Fruit fly (Drosophila melanogaster) whole organism, pupa: ENCODE results near the gene CG6051.

Experiments
- CG10348 ChIP-seq: fragments of 200-800 bp; sonication (Bioruptor generic); IDR thresholded peaks from 2 replicates; pipeline ENCODE4 v1.3.6; 2022; ENCODE audit warnings: missing biosample characterization, missing genetic modification characterization
- CG12605 ChIP-seq: fragments of 200-800 bp; sonication (Bioruptor generic); IDR thresholded peaks from 2 replicates; pipeline ENCODE4 v1.3.6; 2022; ENCODE audit warnings: missing biosample characterization, missing genetic modification characterization
- CG13204 ChIP-seq: fragments of 200-800 bp; sonication (Bioruptor generic); optimal IDR thresholded peaks from 2 replicates; lab custom pipeline; 2018; ENCODE audit warnings: missing biosample characterization, mild to moderate bottlenecking, missing genetic modification characterization, moderate library complexity
- CG14655 ChIP-seq: fragments of 200-800 bp; sonication (Bioruptor generic); optimal IDR thresholded peaks from 3 replicates; lab custom pipeline; 2017; ENCODE audit warnings: mild to moderate bottlenecking, missing biosample characterization, missing genetic modification reagents, missing genetic modification characterization
- CG15710 ChIP-seq: fragments of 200-800 bp; sonication (Bioruptor generic); optimal IDR thresholded peaks from 2 replicates; lab custom pipeline; 2018; ENCODE audit warnings: missing biosample characterization, mild to moderate bottlenecking, missing genetic modification characterization, moderate library complexity
- CG17806 ChIP-seq: fragments of 200-800 bp; sonication (Bioruptor generic); optimal IDR thresholded peaks from 2 replicates; lab custom pipeline; 2018; ENCODE audit warnings: missing biosample characterization, mild to moderate bottlenecking, missing genetic modification characterization, moderate library complexity
- CG32121 ChIP-seq: fragments of 200-800 bp; sonication (Bioruptor generic); IDR thresholded peaks from 2 replicates; pipeline ENCODE4 v1.3.6; 2022; ENCODE audit warnings: missing biosample characterization, missing genetic modification characterization
- CG34367 ChIP-seq: fragments of 200-800 bp; sonication (Bioruptor generic); optimal IDR thresholded peaks from 2 replicates; lab custom pipeline; 2018; ENCODE audit warnings: missing biosample characterization, mild to moderate bottlenecking, missing genetic modification characterization
- CG4496 ChIP-seq: fragments of 200-800 bp; sonication (Bioruptor generic); IDR thresholded peaks from 3 replicates; pipeline ENCODE4 v1.3.6; 2022; ENCODE audit warnings: missing biosample characterization, missing genetic modification characterization
- CG8159 ChIP-seq: fragments of 200-800 bp; sonication (Bioruptor generic); optimal IDR thresholded peaks from 3 replicates; lab custom pipeline; 2018; ENCODE audit warnings: missing biosample characterization, mild to moderate bottlenecking, missing genetic modification characterization, moderate library complexity
- CG8301 ChIP-seq: fragments of 200-800 bp; sonication (Bioruptor generic); optimal IDR thresholded peaks from 2 replicates; lab custom pipeline; 2018; ENCODE audit warnings: missing biosample characterization, mild to moderate bottlenecking, missing genetic modification characterization
- CG9948 ChIP-seq: fragments of 200-800 bp; sonication (Bioruptor generic); optimal IDR thresholded peaks from 2 replicates; lab custom pipeline; 2018; ENCODE audit warnings: missing biosample characterization, mild to moderate bottlenecking, missing genetic modification characterization, moderate library complexity
- D1 ChIP-seq: fragments of 200-800 bp; sonication (Bioruptor generic); optimal IDR thresholded peaks from 2 replicates; lab custom pipeline; 2018; ENCODE audit warnings: missing biosample characterization, mild to moderate bottlenecking, missing genetic modification characterization, moderate library complexity
- EcR ChIP-seq: fragments of 200-800 bp; sonication (Bioruptor generic); optimal IDR thresholded peaks from 3 replicates; lab custom pipeline; 2019; ENCODE audit warnings: missing biosample characterization, missing genetic modification characterization, mild to moderate bottlenecking, moderate library complexity, missing genetic modification reagents
- Ets98B ChIP-seq: fragments of 200-800 bp; sonication (Bioruptor generic); IDR thresholded peaks from 2 replicates; pipeline ENCODE4 v1.3.6; 2022; ENCODE audit warnings: missing biosample characterization, missing genetic modification characterization
- Pif1A ChIP-seq: fragments of 200-800 bp; sonication (Bioruptor generic); optimal IDR thresholded peaks from 3 replicates; lab custom pipeline; 2016; ENCODE audit warnings: missing biosample characterization, missing genetic modification characterization
- Pif1B ChIP-seq: fragments of 200-800 bp; sonication (Bioruptor generic); optimal IDR thresholded peaks from 3 replicates; lab custom pipeline; 2016; ENCODE audit warnings: missing biosample characterization, missing genetic modification characterization
- Snoo ChIP-seq: fragments of 200-800 bp; sonication (Bioruptor generic); optimal IDR thresholded peaks from 3 replicates; lab custom pipeline; 2017; ENCODE audit warnings: missing biosample characterization, mild to moderate bottlenecking, missing genetic modification characterization, inconsistent platforms
- fd96Ca ChIP-seq: fragments of 200-800 bp; sonication (Bioruptor generic); IDR thresholded peaks from 3 replicates; pipeline ENCODE4 v1.3.6; 2022; ENCODE audit warnings: missing biosample characterization, missing genetic modification characterization
- gl ChIP-seq: fragments of 200-800 bp; sonication (Bioruptor generic); optimal IDR thresholded peaks from 2 replicates; lab custom pipeline; 2018; ENCODE audit warnings: missing biosample characterization, mild to moderate bottlenecking, missing genetic modification characterization
- rn ChIP-seq: fragments of 200-800 bp; sonication (Bioruptor generic); IDR thresholded peaks from 2 replicates; pipeline ENCODE4 v1.3.6; 2022; ENCODE audit warnings: missing biosample characterization, missing genetic modification characterization

Gene CG6051

dm6 chr3R:27118346-27118745 lies 32.5 kb downstream of the CG6051 start, which contains the start of gene CG5882:
CG5882 (plus strand) TSS chr3R:27118646.
- no peak for TF ChIP-seq CG34367 (tag; lab: Kevin White, UChicago)
- no peak for TF ChIP-seq EcR (GFP tag; lab: Kevin White, UChicago)
- TF ChIP-seq CG14655 (GFP tag; lab: Kevin White, UChicago) = no peak
- TF ChIP-seq CG12605 (GFP tag; lab: Robert Waterston, UW) = no peak
- no peak for TF ChIP-seq fd96Ca (GFP tag; lab: Robert Waterston, UW)
- no peak for TF ChIP-seq gl
- TF ChIP-seq CG9948 (tag; lab: Kevin White, UChicago) = no peak
- TF ChIP-seq CG17806 (tag; lab: Kevin White, UChicago) = no peak
- TF ChIP-seq Pif1B (GFP tag; lab: Kevin White, UChicago) = no peak
- TF ChIP-seq Snoo (tag; lab: Kevin White, UChicago) = no peak
- no peak for TF ChIP-seq Pif1A (GFP tag; lab: Kevin White, UChicago)
- TF ChIP-seq CG4496 (GFP tag; lab: Robert Waterston, UW) = no peak
- TF ChIP-seq CG32121 (GFP tag; lab: Robert Waterston, UW) = no peak
- TF ChIP-seq CG8159 = no peak
- no peak for TF ChIP-seq CG15710
- TF ChIP-seq D1 (tag; lab: Kevin White, UChicago) = no peak
- no peak for TF ChIP-seq CG8301 (tag; lab: Kevin White, UChicago)

- TF ChIP-seq CG13204 = no peak
- TF ChIP-seq Ets98B (GFP tag; lab: Robert Waterston, UW) = no peak
- no peak for TF ChIP-seq CG15710
- no peak for TF ChIP-seq fd96Ca (GFP tag; lab: Robert Waterston, UW)
- TF ChIP-seq CG34367 (tag; lab: Kevin White, UChicago) = no peak
- TF ChIP-seq EcR (GFP tag; lab: Kevin White, UChicago) = no peak
- TF ChIP-seq Snoo (tag; lab: Kevin White, UChicago) = no peak
- no peak for TF ChIP-seq CG4496 (GFP tag; lab: Robert Waterston, UW)
- no peak for TF ChIP-seq CG10348 (GFP tag; lab: Robert Waterston, UW)
- no peak for TF ChIP-seq Pif1A (GFP tag; lab: Kevin White, UChicago)
- TF ChIP-seq CG14655 (GFP tag; lab: Kevin White, UChicago) = no peak
These were observed 34.3 kb downstream of the CG6051 start, which contains the start of the genes CG6066 and CG5880 for dm6 chr3R:27116465-27117092. CG6066 (minus strand) TSS chr3R:27116707. CG5880 (plus strand) TSS chr3R:27116745.

- peak; percentile 54 for TF ChIP-seq gl
- TF ChIP-seq CG32121 (GFP tag; lab: Robert Waterston, UW) = peak; percentile 89
- peak; percentile 78 for TF ChIP-seq CG8301 (tag; lab: Kevin White, UChicago)
- TF ChIP-seq Ets98B (GFP tag; lab: Robert Waterston, UW) = peak; percentile 90
- TF ChIP-seq CG10348 (GFP tag; lab: Robert Waterston, UW) = peak; percentile 53
- TF ChIP-seq CG17806 (tag; lab: Kevin White, UChicago) = peak; percentile 80
- peak; percentile 84 for TF ChIP-seq CG15710
- peak; percentile 72; the same call in 1 of the 2 replicates for TF ChIP-seq rn (GFP tag; lab: Robert Waterston, UW)
- no peak for TF ChIP-seq CG13204
- peak; percentile 83 for TF ChIP-seq EcR (GFP tag; lab: Kevin White, UChicago)
- TF ChIP-seq Pif1A (GFP tag; lab: Kevin White, UChicago) = no peak
- peak; percentile 70 for TF ChIP-seq CG12605 (GFP tag; lab: Robert Waterston, UW)
- peak; percentile 76 for TF ChIP-seq CG34367 (tag; lab: Kevin White, UChicago)
- TF ChIP-seq CG9948 (tag; lab: Kevin White, UChicago) = peak; percentile 79
- TF ChIP-seq Snoo (tag; lab: Kevin White, UChicago) = peak; percentile 88
- no peak for TF ChIP-seq Pif1B (GFP tag; lab: Kevin White, UChicago)
- peak; percentile 96 for TF ChIP-seq fd96Ca (GFP tag; lab: Robert Waterston, UW)
- peak; percentile 94 for TF ChIP-seq CG4496 (GFP tag; lab: Robert Waterston, UW)
- TF ChIP-seq CG8159 = no peak
These were observed 38.9 kb downstream of the CG6051 start, which contains the start of the genes gb and CG5815 for dm6 chr3R:27111784-27112602. gb (minus strand) TSS chr3R:27112270. CG5815 (plus strand) TSS chr3R:27112566.

dm6 chr3R:27109458-27109857 lies 41.4 kb downstream of the CG6051 start:
- TF ChIP-seq Ets98B (GFP tag; lab: Robert Waterston, UW) (no peak), CG13204 (no peak), fd96Ca (GFP tag; lab: Robert Waterston, UW) (no peak), CG4496 (GFP tag; lab: Robert Waterston, UW) (no peak), CG8159 (no peak), rn (GFP tag; lab: Robert Waterston, UW) (no peak), CG8301 (tag; lab: Kevin White, UChicago) (no peak), CG15710 (no peak), CG12605 (GFP tag; lab: Robert Waterston, UW) (no peak), EcR (GFP tag; lab: Kevin White, UChicago) (no peak), Pif1A (GFP tag; lab: Kevin White, UChicago) (no peak), CG34367 (tag; lab: Kevin White, UChicago) (no peak), CG17806 (tag; lab: Kevin White, UChicago) (no peak)

- no peak for TF ChIP-seq CG10348 (GFP tag; lab: Robert Waterston, UW)
- TF ChIP-seq CG9948 (tag; lab: Kevin White, UChicago) = no peak
- TF ChIP-seq CG34367 (tag; lab: Kevin White, UChicago) = no peak
- TF ChIP-seq CG4496 (GFP tag; lab: Robert Waterston, UW) = no peak
- TF ChIP-seq Snoo (tag; lab: Kevin White, UChicago) = no peak
- TF ChIP-seq Ets98B (GFP tag; lab: Robert Waterston, UW) = no peak
- no peak for TF ChIP-seq Pif1B (GFP tag; lab: Kevin White, UChicago)
- TF ChIP-seq CG17806 (tag; lab: Kevin White, UChicago) = no peak
- no peak for TF ChIP-seq CG12605 (GFP tag; lab: Robert Waterston, UW)
- TF ChIP-seq CG14655 (GFP tag; lab: Kevin White, UChicago) = no peak
- no peak for TF ChIP-seq D1 (tag; lab: Kevin White, UChicago)
- TF ChIP-seq Pif1A (GFP tag; lab: Kevin White, UChicago) = no peak
- no peak for TF ChIP-seq CG8159
These were observed 42.8 kb downstream of the CG6051 start for dm6 chr3R:27108111-27108510.
